Worm (Caenorhabditis elegans): Measurements from ENCODE around the gene hint-3.

DNA sequence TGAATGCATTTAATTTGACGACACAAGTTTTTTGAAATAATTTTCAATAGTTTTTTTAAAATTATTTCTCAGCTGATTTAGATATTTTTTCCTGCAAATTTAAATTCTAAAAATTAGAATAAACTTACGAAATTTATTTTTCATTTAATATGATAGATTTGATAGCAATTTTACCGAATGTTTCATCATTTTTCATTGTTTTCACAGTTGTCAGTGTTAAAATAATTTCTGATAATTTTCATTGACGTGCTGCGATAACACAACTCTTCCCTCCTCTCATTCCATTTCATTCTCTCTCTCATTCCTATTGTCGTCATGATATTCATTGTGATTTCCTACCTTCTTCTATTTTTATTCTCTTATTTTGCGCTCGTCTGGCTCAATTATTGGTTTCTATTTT is at the start of gene hint-3:
- TF ChIP-seq pha-4 (GFP tag; IDR thresholded peaks at IDR 0.05) (no peak), pha-4 (tag; optimal IDR thresholded peaks at IDR 0.05) (no peak), ZK546.5 (tag; optimal IDR thresholded peaks at IDR 0.05) (no peak), ceh-28 (tag; optimal IDR thresholded peaks at IDR 0.05) (no peak), F37D6.2 (tag; optimal IDR thresholded peaks at IDR 0.05) (no peak), ZK337.2 (GFP tag; IDR thresholded peaks at IDR 0.05) (no peak), Y75B8A.6 (GFP tag; IDR thresholded peaks at IDR 0.05) (no peak)
